Worm (Caenorhabditis elegans) whole organism, L4/young adult: Measurements from ENCODE around the gene H12D21.11.

Experiments used
- W03F9.2 ChIP-seq: fragments of 150-350 bp; optimal IDR thresholded peaks from 2 replicates; lab custom pipeline; 2014; ENCODE audit warnings: missing biosample characterization, missing genetic modification characterization
- dao-5 ChIP-seq: sonication (generic microtip); optimal IDR thresholded peaks from 2 replicates; lab custom pipeline; 2016; ENCODE audit warnings: missing genotype, missing genetic modification characterization, moderate library complexity, missing compliant biosample characterization
- him-1 ChIP-seq: sonication (generic microtip); optimal IDR thresholded peaks from 2 replicates; lab custom pipeline; 2016; ENCODE audit warnings: missing genotype, missing genetic modification reagents, missing genetic modification characterization, missing compliant biosample characterization

Gene H12D21.11

ce11 chrV:14949477-14949876, 33.8 kb downstream of the H12D21.11 start, which contains the start of gene hil-1:
Gene hil-1, plus strand, starts transcription at chrV:14949777.
- TF ChIP-seq W03F9.2 (tag; lab: Kevin White, UChicago) (no peak), him-1 (tag; lab: Kevin White, UChicago) (no peak), dao-5 (tag; lab: Kevin White, UChicago) (no peak)

DNA sequence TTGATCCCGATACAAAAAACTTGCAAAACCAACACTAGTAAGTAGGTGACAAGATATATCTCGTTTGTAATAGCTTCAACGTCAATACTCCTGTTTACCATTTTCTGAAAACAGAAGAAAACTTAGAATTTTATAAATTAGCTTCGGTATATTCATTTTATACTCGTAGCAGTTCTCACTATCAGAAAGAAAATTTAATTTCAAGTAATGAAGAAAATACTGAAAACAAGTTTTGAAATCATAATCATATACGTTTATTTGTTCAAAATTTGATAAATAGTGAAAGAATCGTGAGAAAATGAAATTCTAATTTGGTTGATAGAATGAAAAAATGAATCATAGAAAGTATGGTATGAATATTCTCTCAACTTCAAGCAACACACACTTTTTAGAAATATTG, 38.9 kb downstream of the H12D21.11 start, which contains the start of gene C30G7.5:
Gene C30G7.5 (minus strand): TSS at position 101 of the 400 bp plus-strand sequence.
- no peak for TF ChIP-seq him-1 (tag; lab: Kevin White, UChicago)
- no peak for TF ChIP-seq W03F9.2 (tag; lab: Kevin White, UChicago)
- TF ChIP-seq dao-5 (tag; lab: Kevin White, UChicago) = no peak

ce11 chrV:14955676-14956075, 40.0 kb downstream of the H12D21.11 start, which contains the start of gene F02D8.9:
Gene F02D8.9, minus strand, starts transcription at chrV:14955776.
- TF ChIP-seq W03F9.2 (tag; lab: Kevin White, UChicago) (no peak), dao-5 (tag; lab: Kevin White, UChicago) (no peak), him-1 (tag; lab: Kevin White, UChicago) (no peak)
